Fruit fly (Drosophila melanogaster): Measurements from ENCODE around the gene CG17544.

DNA sequence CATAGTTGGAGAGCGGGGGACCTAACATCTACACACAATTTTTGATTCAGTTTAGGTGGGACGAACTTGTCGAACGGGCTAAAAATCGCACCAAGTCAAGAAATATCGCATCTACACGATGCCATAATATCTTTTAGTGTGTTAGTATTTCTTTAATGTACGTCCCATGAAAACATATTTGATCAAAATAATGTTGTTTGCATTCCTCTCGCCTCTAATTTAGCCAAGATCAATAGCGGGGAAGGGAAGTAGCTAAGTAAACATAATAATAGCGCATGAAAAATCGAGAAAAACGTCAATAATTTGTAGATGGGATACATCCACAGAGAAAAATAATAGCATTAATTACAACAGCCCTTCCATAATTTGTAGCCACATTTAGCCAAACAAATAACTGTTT is 13.7 kb upstream of the CG17544 start:
- no peak for TF ChIP-seq EcR (GFP tag; optimal IDR thresholded peaks at IDR 0.05)
- no peak for TF ChIP-seq CG8478 (optimal IDR thresholded peaks at IDR 0.05)
- no peak for TF ChIP-seq usp (GFP tag; optimal IDR thresholded peaks at IDR 0.05)
- TF ChIP-seq pan (optimal IDR thresholded peaks at IDR 0.05): no peak
- TF ChIP-seq psq (optimal IDR thresholded peaks at IDR 0.05): no peak
- TF ChIP-seq Dll (optimal IDR thresholded peaks at IDR 0.05): no peak

Measured in whole organism.